Fruit fly (Drosophila melanogaster) whole organism, embryonic: Measurements from ENCODE around the gene Fam92.
A peak's percentile ranks its signal among the peaks of the same experiment; 100 is the strongest.

Experiments used
- Bgb ChIP-seq: fragments of 200-800 bp; sonication (Bioruptor generic); IDR thresholded peaks from 2 replicates; pipeline ENCODE4 v1.3.6; 2022; ENCODE audit warnings: missing biosample characterization, missing genetic modification characterization; ENCODE audit not compliant: partially characterized antibody
- CG10209 ChIP-seq: fragments of 200-800 bp; sonication (Bioruptor generic); optimal IDR thresholded peaks from 3 replicates; lab custom pipeline; 2017; ENCODE audit warnings: missing biosample characterization, mild to moderate bottlenecking, missing genetic modification characterization, missing genetic modification reagents
- CG10321 ChIP-seq: fragments of 200-800 bp; sonication (Bioruptor generic); IDR thresholded peaks from 2 replicates; pipeline ENCODE4 v1.3.6; 2022; ENCODE audit warnings: missing biosample characterization, missing genetic modification characterization
- CG10543 ChIP-seq: fragments of 200-800 bp; sonication (Bioruptor generic); optimal IDR thresholded peaks from 3 replicates; lab custom pipeline; 2017; ENCODE audit warnings: missing biosample characterization, mild to moderate bottlenecking, missing genetic modification characterization, moderate library complexity
- CG12236 ChIP-seq: fragments of 200-800 bp; sonication (Bioruptor generic); optimal IDR thresholded peaks from 2 replicates; lab custom pipeline; 2016; ENCODE audit warnings: missing biosample characterization, missing genetic modification characterization
- CG12769 ChIP-seq: fragments of 200-800 bp; sonication (Bioruptor generic); optimal IDR thresholded peaks from 2 replicates; lab custom pipeline; 2019; ENCODE audit warnings: missing biosample characterization, mild to moderate bottlenecking, missing genetic modification characterization, moderate library complexity
- CG13287 ChIP-seq: fragments of 200-800 bp; sonication (Bioruptor generic); IDR thresholded peaks from 2 replicates; pipeline ENCODE4 v1.3.6; 2022; ENCODE audit warnings: missing biosample characterization, missing genetic modification characterization; ENCODE audit not compliant: partially characterized antibody
- CG13424 ChIP-seq: fragments of 200-800 bp; sonication (Bioruptor generic); optimal IDR thresholded peaks from 2 replicates; lab custom pipeline; 2019; ENCODE audit warnings: missing biosample characterization, mild to moderate bottlenecking, missing genetic modification characterization, moderate library complexity
- CG14014 ChIP-seq: fragments of 200-800 bp; sonication (Bioruptor generic); IDR thresholded peaks from 2 replicates; pipeline ENCODE4 v1.3.6; 2022; ENCODE audit warnings: missing biosample characterization, missing genetic modification characterization
- CG17912 ChIP-seq: fragments of 200-800 bp; sonication (Bioruptor generic); optimal IDR thresholded peaks from 2 replicates; lab custom pipeline; 2018; ENCODE audit warnings: missing biosample characterization, mild to moderate bottlenecking, missing genetic modification characterization
- CG18262 ChIP-seq: fragments of 200-800 bp; optimal IDR thresholded peaks from 3 replicates; lab custom pipeline; 2019; ENCODE audit warnings: missing biosample characterization, mild to moderate bottlenecking, missing genetic modification characterization, moderate library complexity
- CG30020 ChIP-seq: fragments of 200-800 bp; optimal IDR thresholded peaks from 2 replicates; lab custom pipeline; 2019; ENCODE audit warnings: missing biosample characterization, mild to moderate bottlenecking, missing genetic modification characterization, moderate library complexity
- CG4730 ChIP-seq: fragments of 200-800 bp; sonication (Bioruptor generic); IDR thresholded peaks from 2 replicates; pipeline ENCODE4 v1.3.6; 2022; ENCODE audit warnings: missing biosample characterization, missing genetic modification characterization
- CG6689 ChIP-seq: fragments of 200-800 bp; sonication (Bioruptor generic); IDR thresholded peaks from 2 replicates; pipeline ENCODE4 v1.3.6; 2022; ENCODE audit warnings: missing biosample characterization, missing genetic modification characterization
- CG8478 ChIP-seq: fragments of >200 bp; optimal IDR thresholded peaks from 2 replicates; lab custom pipeline; 2018
- CG9727 ChIP-seq: fragments of 200-800 bp; sonication (Bioruptor generic); optimal IDR thresholded peaks from 3 replicates; lab custom pipeline; 2017; ENCODE audit warnings: missing biosample characterization, mild to moderate bottlenecking, missing genetic modification characterization
- Chrac-16 ChIP-seq: fragments of 200-800 bp; sonication (Bioruptor generic); optimal IDR thresholded peaks from 3 replicates; lab custom pipeline; 2016; ENCODE audit warnings: missing biosample characterization, missing genetic modification characterization
- E2f1 ChIP-seq: fragments of 200-800 bp; sonication (Bioruptor generic); IDR thresholded peaks from 2 replicates; pipeline ENCODE4 v1.3.6; 2022; ENCODE audit warnings: missing biosample characterization, missing genetic modification characterization
- Eip74EF ChIP-seq, 2 experiments: fragments of 200-800 bp in 1 of 2; fragments of >200 bp in 1 of 2; sonication (Bioruptor generic) in 1 of 2; optimal IDR thresholded peaks; 2 replicates each; lab custom pipeline; 2017 to 2019; ENCODE audit warnings: missing biosample characterization in 2 of 2, missing genetic modification characterization in 2 of 2, mild to moderate bottlenecking in 1 of 2, moderate library complexity in 1 of 2
- Ets65A ChIP-seq: fragments of 200-800 bp; sonication (Bioruptor generic); peaks from one replicate; lab custom pipeline; 2016; ENCODE audit warnings: missing biosample characterization, missing genetic modification characterization
- HLH54F ChIP-seq: fragments of 200-800 bp; sonication (Bioruptor generic); optimal IDR thresholded peaks from 3 replicates; lab custom pipeline; 2016; ENCODE audit warnings: missing biosample characterization, missing genetic modification characterization
- HLHmδ ChIP-seq: fragments of 200-800 bp; sonication (Bioruptor generic); optimal IDR thresholded peaks from 2 replicates; lab custom pipeline; 2018; ENCODE audit warnings: missing biosample characterization, mild to moderate bottlenecking, missing genetic modification characterization, moderate library complexity
- Hr51 ChIP-seq, 2 experiments: fragments of 200-800 bp; sonication (Bioruptor generic); optimal IDR thresholded peaks; 2 replicates in 1 of 2; 3 replicates in 1 of 2; lab custom pipeline; 2016 to 2018; ENCODE audit warnings: missing biosample characterization in 2 of 2, missing genetic modification characterization in 2 of 2, mild to moderate bottlenecking in 1 of 2, moderate library complexity in 1 of 2
- Jarid2 ChIP-seq: fragments of 200-800 bp; sonication (Bioruptor generic); optimal IDR thresholded peaks from 3 replicates; lab custom pipeline; 2017; ENCODE audit warnings: mild to moderate bottlenecking, missing biosample characterization, missing genetic modification reagents, missing genetic modification characterization
- Med ChIP-seq: fragments of 200-800 bp; sonication (Bioruptor generic); peaks from one replicate; lab custom pipeline; 2016; ENCODE audit warnings: missing biosample characterization, missing genetic modification characterization, mild to moderate bottlenecking, inconsistent platforms, moderate library complexity
- NFAT ChIP-seq: fragments of 200-800 bp; sonication (Bioruptor generic); IDR thresholded peaks from 2 replicates; pipeline ENCODE4 v1.3.6; 2022; ENCODE audit warnings: missing biosample characterization, missing genetic modification characterization
- Nf-YC ChIP-seq: fragments of 200-800 bp; optimal IDR thresholded peaks from 3 replicates; lab custom pipeline; 2019; ENCODE audit warnings: missing biosample characterization, mild to moderate bottlenecking, missing genetic modification characterization, moderate library complexity
- Rfx ChIP-seq: fragments of 200-800 bp; sonication (Bioruptor generic); IDR thresholded peaks from 2 replicates; pipeline ENCODE4 v1.3.6; 2022; ENCODE audit warnings: missing biosample characterization, missing genetic modification characterization
- Trl ChIP-seq, 3 experiments: fragments of >200 bp in 2 of 3; fragments of 200-800 bp in 1 of 3; sonication (Bioruptor generic) in 1 of 3; optimal IDR thresholded peaks; 2 replicates in 1 of 3; 3 replicates in 2 of 3; lab custom pipeline; 2016 to 2017; ENCODE audit warnings: missing biosample characterization in 1 of 3, missing genetic modification characterization in 1 of 3
- az2 ChIP-seq: fragments of 200-800 bp; sonication (Bioruptor generic); optimal IDR thresholded peaks from 3 replicates; lab custom pipeline; 2016; ENCODE audit warnings: missing biosample characterization, missing genetic modification characterization
- bowl ChIP-seq: fragments of 200-800 bp; sonication (Bioruptor generic); IDR thresholded peaks from 2 replicates; pipeline ENCODE4 v1.3.6; 2022; ENCODE audit warnings: missing biosample characterization, missing genetic modification characterization
- cas ChIP-seq: fragments of 200-800 bp; sonication (Bioruptor generic); IDR thresholded peaks from 2 replicates; pipeline ENCODE4 v1.3.6; 2022; ENCODE audit warnings: missing biosample characterization, missing genetic modification characterization
- ci ChIP-seq: fragments of 200-800 bp; sonication (Bioruptor generic); IDR thresholded peaks from 3 replicates; pipeline ENCODE4 v1.3.6; 2022; ENCODE audit warnings: missing biosample characterization, missing genetic modification characterization
- dm ChIP-seq: fragments of 200-800 bp; sonication (Bioruptor generic); optimal IDR thresholded peaks from 3 replicates; lab custom pipeline; 2016; ENCODE audit warnings: missing biosample characterization, missing genetic modification characterization
- dpn ChIP-seq, 2 experiments: fragments of 200-800 bp; sonication (Bioruptor generic); optimal IDR thresholded peaks; 3 replicates each; lab custom pipeline; 2016; ENCODE audit warnings: missing biosample characterization in 2 of 2, missing genetic modification characterization in 2 of 2
- dysf ChIP-seq: fragments of 200-800 bp; sonication (Bioruptor generic); IDR thresholded peaks from 3 replicates; pipeline ENCODE4 v1.3.6; 2022; ENCODE audit warnings: missing biosample characterization, missing genetic modification characterization
- grau ChIP-seq: fragments of 200-800 bp; optimal IDR thresholded peaks from 3 replicates; lab custom pipeline; 2019; ENCODE audit warnings: missing biosample characterization, mild to moderate bottlenecking, missing genetic modification characterization, moderate library complexity
- mirr ChIP-seq: fragments of 200-800 bp; sonication (Bioruptor generic); optimal IDR thresholded peaks from 3 replicates; lab custom pipeline; 2018; ENCODE audit warnings: missing biosample characterization, mild to moderate bottlenecking, missing genetic modification characterization
- rib ChIP-seq: fragments of 200-800 bp; sonication (Bioruptor generic); IDR thresholded peaks from 2 replicates; pipeline ENCODE4 v1.3.6; 2022; ENCODE audit warnings: missing biosample characterization, missing genetic modification characterization
- row ChIP-seq: fragments of 200-800 bp; sonication (Bioruptor generic); IDR thresholded peaks from 3 replicates; pipeline ENCODE4 v1.3.6; 2022; ENCODE audit warnings: missing biosample characterization, missing genetic modification characterization
- sd ChIP-seq: fragments of 200-800 bp; sonication (Bioruptor generic); optimal IDR thresholded peaks from 3 replicates; lab custom pipeline; 2018; ENCODE audit warnings: missing biosample characterization, mild to moderate bottlenecking, missing genetic modification characterization, moderate library complexity
- sens ChIP-seq: fragments of 200-800 bp; sonication (Bioruptor generic); peaks from one replicate; lab custom pipeline; 2016; ENCODE audit warnings: missing biosample characterization, missing genetic modification characterization
- sisA ChIP-seq: fragments of 200-800 bp; sonication (Bioruptor generic); IDR thresholded peaks from 2 replicates; pipeline ENCODE4 v1.3.6; 2022; ENCODE audit warnings: missing biosample characterization, missing genetic modification characterization
- sqz ChIP-seq: fragments of 200-800 bp; sonication (Bioruptor generic); optimal IDR thresholded peaks from 3 replicates; lab custom pipeline; 2018; ENCODE audit warnings: missing biosample characterization, mild to moderate bottlenecking, missing genetic modification characterization
- vvl ChIP-seq: fragments of 200-800 bp; sonication (Bioruptor generic); IDR thresholded peaks from 2 replicates; pipeline ENCODE4 v1.3.6; 2022; ENCODE audit warnings: missing biosample characterization, missing genetic modification characterization
- z ChIP-seq: fragments of 200-800 bp; sonication (Bioruptor generic); IDR thresholded peaks from 3 replicates; pipeline ENCODE4 v1.3.6; 2022; ENCODE audit warnings: missing biosample characterization, missing genetic modification characterization

The Fam92 gene

DNA sequence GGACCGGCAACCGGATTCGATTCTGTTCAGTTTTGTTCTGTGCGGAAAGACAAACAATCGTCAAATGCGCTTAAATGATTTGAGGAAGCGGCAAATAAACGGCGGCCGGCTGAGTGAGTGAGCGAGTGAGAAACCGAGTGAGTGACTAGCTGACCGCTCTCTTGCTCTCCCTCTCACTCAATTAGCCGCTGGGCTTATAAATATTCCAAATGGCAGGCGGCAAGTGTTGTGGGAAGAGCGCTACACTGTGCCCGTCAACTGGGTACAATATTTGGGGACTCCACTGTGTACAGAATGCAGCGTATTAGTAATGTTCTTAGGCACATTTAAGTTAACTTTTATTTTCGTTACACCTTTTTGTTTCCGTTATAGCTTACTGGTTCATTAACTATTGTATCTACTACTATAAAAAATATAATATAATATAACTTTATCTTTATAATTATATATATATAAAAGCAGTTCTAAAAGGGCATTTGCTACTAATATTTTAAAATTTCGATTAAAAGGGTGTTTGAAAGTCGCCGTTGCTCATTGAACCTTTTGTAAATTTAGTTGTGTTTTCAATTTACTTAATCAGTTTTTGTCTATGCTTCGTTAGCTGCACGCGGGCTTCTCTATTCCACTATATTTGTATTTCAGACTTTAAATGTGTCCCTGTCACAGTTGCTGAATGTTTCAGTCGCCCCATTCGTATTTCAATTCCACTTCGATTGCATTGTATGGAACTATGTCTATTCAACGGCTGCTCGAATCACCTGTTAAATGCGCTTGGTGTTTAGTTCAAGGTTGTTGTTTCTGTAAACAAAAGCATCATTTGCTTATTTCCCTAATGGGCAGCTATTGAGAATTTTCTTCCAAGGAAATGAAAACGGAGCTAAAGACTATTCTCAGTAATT is 2.7 kb upstream of the Fam92 start (continued):
- TF ChIP-seq Hr51 (GFP tag; optimal IDR thresholded peaks at IDR 0.05; lab: Kevin White, UChicago): peak in 1 of 2 experiments; percentile 31
- no peak for TF ChIP-seq CG4730 (GFP tag; lab: Robert Waterston, UW)
- TF ChIP-seq bowl (GFP tag; lab: Robert Waterston, UW): no peak
- peak; percentile 42 for TF ChIP-seq CG13287 (GFP tag; lab: Robert Waterston, UW)
- TF ChIP-seq ci (GFP tag; lab: Robert Waterston, UW): peak; percentile 48; the same call in 1 of the 3 replicates
- no peak for TF ChIP-seq CG9727
- no peak for TF ChIP-seq HLHmδ (GFP tag; lab: Kevin White, UChicago)
- peak; percentile 14 for TF ChIP-seq az2 (GFP tag; lab: Kevin White, UChicago)
- TF ChIP-seq CG6689 (GFP tag; lab: Robert Waterston, UW): 0 out of 2 replicates have a peak, but pooled peaks have one; percentile 13
- peak; percentile 55 for TF ChIP-seq Rfx
- TF ChIP-seq E2f1 (GFP tag; lab: Robert Waterston, UW): peak; percentile 27; the same call in 1 of the 2 replicates
- peak; percentile 30 for TF ChIP-seq grau (tag; lab: Kevin White, UChicago)
- no peak for TF ChIP-seq cas (GFP tag; lab: Robert Waterston, UW)
- TF ChIP-seq CG14014 (GFP tag; lab: Robert Waterston, UW): peak; percentile 36; the same call in 1 of the 2 replicates
- no peak for TF ChIP-seq CG12236
- peak; percentile 88 for TF ChIP-seq vvl
- peak; percentile 25 for TF ChIP-seq Ets65A
- TF ChIP-seq CG10209 (GFP tag; lab: Kevin White, UChicago): peak; percentile 10
- no peak for TF ChIP-seq CG10321 (GFP tag; lab: Robert Waterston, UW)
- peak in 1 of 2 experiments; percentile 30 for TF ChIP-seq dpn (GFP tag; optimal IDR thresholded peaks at IDR 0.05; lab: Kevin White, UChicago)
- TF ChIP-seq sisA (GFP tag; lab: Robert Waterston, UW): 0 out of 2 replicates have a peak, but pooled peaks have one; percentile 21
- no peak for TF ChIP-seq CG8478 (lab: Kevin White, UChicago)
- peak; percentile 66 for TF ChIP-seq row (GFP tag; lab: Robert Waterston, UW)
- peak; percentile 15 for TF ChIP-seq Nf-YC (tag; lab: Kevin White, UChicago)
- peak; percentile 58 for TF ChIP-seq Med (GFP tag; lab: Kevin White, UChicago)
- peak; percentile 2 for TF ChIP-seq CG13424 (tag; lab: Kevin White, UChicago)
- peak; percentile 30; the same call in 1 of the 3 replicates for TF ChIP-seq dysf (GFP tag; lab: Robert Waterston, UW)
- peak; percentile 10 for TF ChIP-seq CG18262 (tag; lab: Kevin White, UChicago)
- TF ChIP-seq, all 482 proteins: peak for 78

DNA sequence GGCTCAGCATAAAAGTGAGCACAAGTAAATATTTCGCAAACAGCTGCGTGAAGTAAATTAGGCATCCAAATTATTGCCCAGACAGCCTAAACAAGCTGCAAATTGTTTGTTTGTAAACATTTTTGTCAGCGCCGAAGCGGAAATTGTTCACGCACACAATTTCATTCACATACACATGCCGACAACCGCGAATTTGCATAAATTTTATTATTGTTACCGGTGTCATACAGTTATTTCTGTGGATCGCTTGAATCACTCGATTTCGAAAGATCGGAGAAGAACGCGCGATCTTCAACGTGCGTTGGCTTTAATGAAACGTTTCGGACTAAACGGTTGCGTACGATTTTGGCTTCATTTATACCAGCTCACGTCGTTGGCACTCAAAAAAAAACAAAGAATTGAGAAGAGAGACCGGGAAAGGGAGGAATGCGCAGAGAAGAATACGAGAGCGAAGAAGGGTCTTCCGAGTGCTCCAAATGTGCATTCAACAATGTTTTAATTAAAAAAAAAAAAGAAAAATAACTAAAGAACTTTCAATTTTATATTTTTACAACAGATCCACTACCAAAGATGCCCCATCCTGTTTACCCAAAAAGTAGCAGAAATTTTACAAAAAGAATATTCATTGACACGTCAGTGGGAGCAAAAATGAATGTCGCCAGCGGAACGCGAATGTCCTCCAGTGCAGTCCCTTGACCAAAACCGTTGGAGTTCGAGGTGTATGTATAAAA is 1.4 kb upstream of the Fam92 start, which contains the start of gene vir-1:
Gene vir-1, minus strand, starts transcription at position 334 of the 731 bp plus-strand sequence.
- TF ChIP-seq sd (peak; percentile 64), Med (GFP tag; lab: Kevin White, UChicago) (peak; percentile 72), mirr (GFP tag; lab: Kevin White, UChicago) (peak; percentile 25), vvl (peak; percentile 76), NFAT (peak; percentile 49; the same call in 1 of the 2 replicates), dm (no peak), Chrac-16 (GFP tag; lab: Kevin White, UChicago) (no peak), CG13287 (GFP tag; lab: Robert Waterston, UW) (peak; percentile 21; the same call in 1 of the 2 replicates), rib (GFP tag; lab: Robert Waterston, UW) (peak; percentile 52), CG30020 (tag; lab: Kevin White, UChicago) (no peak), Jarid2 (GFP tag; lab: Kevin White, UChicago) (peak; percentile 18), CG12769 (tag; lab: Kevin White, UChicago) (peak; percentile 41), CG10543 (GFP tag; lab: Kevin White, UChicago) (peak; percentile 3), HLH54F (GFP tag; lab: Kevin White, UChicago) (no peak), Eip74EF (GFP tag; optimal IDR thresholded peaks at IDR 0.05; lab: Kevin White, UChicago) (peak in 1 of 2 experiments; percentile 51), Bgb (0 out of 2 replicates have a peak, but pooled peaks have one; percentile 13), z (peak; percentile 62; the same call in 2 of the 3 replicates), CG17912 (no peak), sens (GFP tag; lab: Kevin White, UChicago) (peak; percentile 62), sqz (GFP tag; lab: Kevin White, UChicago) (peak; percentile 38), Trl (optimal IDR thresholded peaks at IDR 0.05; lab: Kevin White, UChicago) (peak in 1 of 2 experiments; percentile 43), Trl (GFP tag; optimal IDR thresholded peaks at IDR 0.05; lab: Kevin White, UChicago) (no peak)
